Fruit fly (Drosophila melanogaster) whole organism, embryonic: ENCODE data around the gene CG7912.

Source experiments
- Max ChIP-seq: fragments of 200-800 bp; sonication (Bioruptor generic); optimal IDR thresholded peaks from 2 replicates; lab custom pipeline; 2016; ENCODE audit warnings: missing biosample characterization, mild to moderate bottlenecking, missing genetic modification characterization
- crp ChIP-seq, 2 experiments: fragments of 200-800 bp; sonication (Bioruptor generic); optimal IDR thresholded peaks; 2 replicates in 1 of 2; 3 replicates in 1 of 2; lab custom pipeline; 2017; ENCODE audit warnings: missing biosample characterization in 2 of 2, missing genetic modification characterization in 2 of 2, mild to moderate bottlenecking in 1 of 2, moderate library complexity in 1 of 2

dm6 chr3R:30009173-30009572 lies at the start of gene CG7912:
- TF ChIP-seq crp (GFP tag; optimal IDR thresholded peaks at IDR 0.05; lab: Kevin White, UChicago) (no peak), Max (GFP tag; lab: Kevin White, UChicago) (no peak)
